Worm (Caenorhabditis elegans) whole organism, L4 larva: ENCODE measurements around the gene B0228.8.

Experiments
- cey-2 ChIP-seq: sonication (generic microtip); optimal IDR thresholded peaks from 3 replicates; lab custom pipeline; 2017; ENCODE audit warnings: missing genetic modification characterization, mild to moderate bottlenecking, missing compliant biosample characterization, antibody characterized with exemption, borderline replicate concordance; ENCODE audit not compliant: insufficient read depth
- jun-1 ChIP-seq: fragments of 150-350 bp; optimal IDR thresholded peaks from 2 replicates; lab custom pipeline; 2014; ENCODE audit warnings: missing biosample characterization, missing genetic modification reagents, missing genetic modification characterization
- snpc-4 ChIP-seq: fragments of 150-350 bp; optimal IDR thresholded peaks from 2 replicates; lab custom pipeline; 2014; ENCODE audit warnings: missing biosample characterization, missing genetic modification characterization
- spr-1 ChIP-seq: sonication (generic microtip); optimal IDR thresholded peaks from 2 replicates; lab custom pipeline; 2016; ENCODE audit warnings: mild to moderate bottlenecking, missing genetic modification characterization, missing compliant biosample characterization
- unc-62 ChIP-seq, 3 experiments: fragments of 150-350 bp in 1 of 3; sonication (generic microtip); optimal IDR thresholded peaks in 2 of 3; peaks in 1 of 3; 1 replicate in 1 of 3; 2 replicates in 2 of 3; lab custom pipeline; 2014 to 2017; ENCODE audit warnings: missing biosample characterization in 3 of 3, missing genetic modification characterization in 3 of 3, missing genetic modification reagents in 3 of 3, missing genotype in 1 of 3

ce11 chrII:7806054-7806453 lies 44.7 kb upstream of the B0228.8 start:
- TF ChIP-seq unc-62 (GFP tag; optimal IDR thresholded peaks at IDR 0.05 in 1 of 2; lab: Kevin White, UChicago) (no peak), unc-62 (tag; optimal IDR thresholded peaks at IDR 0.05; lab: Kevin White, UChicago) (no peak), jun-1 (tag; lab: Kevin White, UChicago) (no peak), snpc-4 (tag; lab: Kevin White, UChicago) (no peak), spr-1 (tag; lab: Kevin White, UChicago) (no peak), cey-2 (tag; lab: Kevin White, UChicago) (no peak)
